Fruit fly (Drosophila melanogaster): ENCODE results near the gene dpy.

dpy gene

DNA sequence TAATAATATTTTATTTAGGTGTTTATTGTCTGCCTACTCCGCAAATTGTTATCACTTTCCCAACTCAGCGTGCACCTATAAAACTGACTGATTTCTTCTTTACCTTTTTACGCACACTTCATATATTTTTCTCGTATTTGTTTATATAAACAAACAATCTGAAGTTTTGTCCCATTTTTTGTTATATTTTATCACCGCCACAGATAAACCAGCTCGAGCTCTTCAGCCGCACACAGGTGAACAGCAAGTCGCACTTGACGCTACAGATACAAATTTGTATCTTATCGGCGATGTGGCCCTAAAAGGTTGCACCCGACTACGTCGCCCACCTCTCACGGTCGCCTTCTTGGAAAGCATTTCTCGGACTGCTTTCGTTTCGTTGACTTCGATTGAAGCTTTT lies 138.7 kb downstream of the dpy start:
- TF ChIP-seq fkh (GFP tag; optimal IDR thresholded peaks at IDR 0.05) (peak; percentile 46), Sox15 (GFP tag; optimal IDR thresholded peaks at IDR 0.05) (no peak), Ets21C (GFP tag; optimal IDR thresholded peaks at IDR 0.05) (no peak), CG4318 (GFP tag; optimal IDR thresholded peaks at IDR 0.05) (no peak)

DNA sequence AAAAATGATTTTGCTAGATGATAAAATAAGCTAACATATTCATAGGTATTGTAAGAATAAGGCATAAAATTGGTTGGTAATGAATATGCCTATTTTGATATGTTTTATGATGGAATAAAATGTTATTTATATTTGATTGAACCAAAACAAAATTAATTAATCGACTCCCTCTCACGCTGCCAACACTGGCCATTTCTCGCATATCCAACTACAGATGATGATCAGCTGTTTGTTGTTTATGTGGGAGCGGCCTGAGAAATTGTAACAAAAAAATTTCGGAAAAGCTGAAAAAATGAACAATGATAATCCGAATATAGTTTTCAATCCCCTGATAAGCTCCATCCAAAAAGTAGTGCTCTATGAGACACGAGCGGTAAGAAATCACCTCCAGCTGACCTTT lies 149.2 kb downstream of the dpy start, which contains the start of gene FIG4:
Gene FIG4 (plus strand): TSS at position 229 of the 400 bp plus-strand sequence.
- TF ChIP-seq esn (GFP tag; optimal IDR thresholded peaks at IDR 0.05) (peak; percentile 16), CG11902 (GFP tag; optimal IDR thresholded peaks at IDR 0.05) (no peak), CG6854 (GFP tag; optimal IDR thresholded peaks at IDR 0.05) (no peak), CG31627 (GFP tag; optimal IDR thresholded peaks at IDR 0.05) (no peak), vri (GFP tag; optimal IDR thresholded peaks at IDR 0.05) (no peak), Sox14 (GFP tag; optimal IDR thresholded peaks at IDR 0.05) (no peak), CG3032 (tag; optimal IDR thresholded peaks at IDR 0.05) (no peak), cyc (GFP tag; optimal IDR thresholded peaks at IDR 0.05) (no peak), Sox102F (GFP tag; optimal IDR thresholded peaks at IDR 0.05) (peak; percentile 36), CG6792 (GFP tag; optimal IDR thresholded peaks at IDR 0.05) (no peak), svp (GFP tag) (no peak), Ets21C (GFP tag; optimal IDR thresholded peaks at IDR 0.05) (no peak), CG11294 (GFP tag; IDR thresholded peaks at IDR 0.05) (no peak), CG4318 (GFP tag; optimal IDR thresholded peaks at IDR 0.05) (no peak)

DNA sequence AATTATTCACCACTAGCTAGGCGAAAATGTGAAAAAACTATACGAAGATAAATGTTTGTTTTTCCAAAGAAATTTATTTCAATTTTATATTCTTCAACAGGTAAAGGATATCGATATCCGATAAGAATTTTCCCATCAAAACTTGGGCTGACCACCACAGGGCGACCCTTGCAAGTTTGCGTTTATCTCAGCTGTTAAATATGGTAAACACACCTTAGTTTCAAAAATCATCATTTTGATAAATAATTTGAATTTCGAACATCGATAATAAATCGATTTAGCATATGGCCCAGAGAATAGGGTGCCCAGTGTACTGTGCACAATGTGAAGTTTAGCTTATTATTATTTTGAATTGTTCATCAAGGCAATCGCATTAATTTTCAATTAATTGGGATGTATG lies 150.8 kb downstream of the dpy start, which contains the start of the genes CG15443 and Paris:
Gene CG15443 (minus strand): TSS at position 125 of the 400 bp plus-strand sequence.
Gene Paris (plus strand): TSS at position 289 of the 400 bp plus-strand sequence.
- TF ChIP-seq Sox15 (GFP tag; optimal IDR thresholded peaks at IDR 0.05) (no peak), cyc (GFP tag; optimal IDR thresholded peaks at IDR 0.05) (no peak), fkh (GFP tag; optimal IDR thresholded peaks at IDR 0.05) (peak; percentile 36), Ets96B (tag; optimal IDR thresholded peaks at IDR 0.05) (no peak), salr (GFP tag; optimal IDR thresholded peaks at IDR 0.05) (no peak), CG11902 (GFP tag; optimal IDR thresholded peaks at IDR 0.05) (no peak), fd85E (GFP tag; optimal IDR thresholded peaks at IDR 0.05) (no peak), Eip78C (GFP tag) (peak; percentile 32), Gug (GFP tag; IDR thresholded peaks at IDR 0.05) (no peak), CG6854 (GFP tag; optimal IDR thresholded peaks at IDR 0.05) (no peak)

DNA sequence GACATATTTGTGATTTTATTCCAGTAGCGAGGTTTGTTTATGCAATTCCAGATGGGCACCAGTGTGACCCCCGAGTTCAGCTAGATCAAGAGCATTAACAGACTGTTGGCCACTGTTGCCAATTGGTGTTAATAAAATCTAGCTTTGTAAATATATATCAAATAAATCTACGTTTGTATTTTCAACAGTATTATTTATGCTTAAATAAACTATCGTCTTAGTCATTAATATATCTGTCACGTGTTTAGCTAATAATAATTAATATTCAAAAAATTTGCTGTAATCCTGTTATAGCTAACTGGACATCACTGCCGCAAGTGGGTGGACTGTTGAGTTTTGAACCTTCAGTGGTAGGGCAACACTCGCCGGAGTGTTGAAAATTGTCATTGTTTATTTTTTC lies 154.6 kb downstream of the dpy start, which contains the start of the genes mRpL27 and CG15435:
Gene mRpL27 (minus strand): TSS at position 96 of the 400 bp plus-strand sequence.
Gene CG15435 (plus strand): TSS at position 187 of the 400 bp plus-strand sequence.
- no peak for TF ChIP-seq dac (GFP tag; optimal IDR thresholded peaks at IDR 0.05)
- no peak for TF ChIP-seq fd85E (GFP tag; optimal IDR thresholded peaks at IDR 0.05)
- no peak for TF ChIP-seq CG8119 (GFP tag; IDR thresholded peaks at IDR 0.05)
- TF ChIP-seq eg (GFP tag; IDR thresholded peaks at IDR 0.05): no peak
- no peak for TF ChIP-seq vri (GFP tag; optimal IDR thresholded peaks at IDR 0.05)
- no peak for TF ChIP-seq Gug (GFP tag; IDR thresholded peaks at IDR 0.05)
- peak; percentile 92 for TF ChIP-seq svp (GFP tag)
- TF ChIP-seq Sox14 (GFP tag; optimal IDR thresholded peaks at IDR 0.05): peak; percentile 50
- TF ChIP-seq CG6276 (GFP tag; optimal IDR thresholded peaks at IDR 0.05): no peak
- TF ChIP-seq CG6808 (GFP tag; optimal IDR thresholded peaks at IDR 0.05): no peak
- no peak for TF ChIP-seq Ets21C (GFP tag; optimal IDR thresholded peaks at IDR 0.05)
- peak; percentile 44 for TF ChIP-seq CG1621 (tag; optimal IDR thresholded peaks at IDR 0.05)
- TF ChIP-seq CG32006 (GFP tag; optimal IDR thresholded peaks at IDR 0.05): no peak
- peak; percentile 25 for TF ChIP-seq CG3032 (tag; optimal IDR thresholded peaks at IDR 0.05)
- TF ChIP-seq CG11762 (GFP tag; optimal IDR thresholded peaks at IDR 0.05; ENCODE audit: insufficient read depth): no peak
- TF ChIP-seq CG11294 (GFP tag; IDR thresholded peaks at IDR 0.05): no peak
- peak; percentile 77 for TF ChIP-seq Eip78C (GFP tag)
- TF ChIP-seq Eip75B (GFP tag; optimal IDR thresholded peaks at IDR 0.05): no peak
- TF ChIP-seq CG8319 (GFP tag; optimal IDR thresholded peaks at IDR 0.05): no peak
- peak; percentile 20 for TF ChIP-seq lz (GFP tag; optimal IDR thresholded peaks at IDR 0.05)
- TF ChIP-seq Eip93F (GFP tag; optimal IDR thresholded peaks at IDR 0.05): no peak
- TF ChIP-seq cyc (GFP tag; optimal IDR thresholded peaks at IDR 0.05): no peak
- peak; percentile 15 for TF ChIP-seq Hr39 (GFP tag; optimal IDR thresholded peaks at IDR 0.05)
- TF ChIP-seq acj6 (GFP tag; optimal IDR thresholded peaks at IDR 0.05): no peak
- TF ChIP-seq Hr4 (GFP tag; optimal IDR thresholded peaks at IDR 0.05): no peak
- TF ChIP-seq fkh (GFP tag; optimal IDR thresholded peaks at IDR 0.05): peak; percentile 86
- no peak for TF ChIP-seq spab (GFP tag; optimal IDR thresholded peaks at IDR 0.05)
- no peak for TF ChIP-seq CG7368 (GFP tag; optimal IDR thresholded peaks at IDR 0.05)
- TF ChIP-seq CG31627 (GFP tag; optimal IDR thresholded peaks at IDR 0.05): peak; percentile 5
- no peak for TF ChIP-seq ss (GFP tag; optimal IDR thresholded peaks at IDR 0.05)
- TF ChIP-seq topi (GFP tag; optimal IDR thresholded peaks at IDR 0.05): peak; percentile 23
- peak; percentile 4 for TF ChIP-seq Ets96B (tag; optimal IDR thresholded peaks at IDR 0.05)
- no peak for TF ChIP-seq CG16779 (tag; optimal IDR thresholded peaks at IDR 0.05)
- TF ChIP-seq CG6854 (GFP tag; optimal IDR thresholded peaks at IDR 0.05): no peak
- no peak for TF ChIP-seq Met (GFP tag; optimal IDR thresholded peaks at IDR 0.05)
- TF ChIP-seq Lpt (GFP tag; optimal IDR thresholded peaks at IDR 0.05): no peak
- TF ChIP-seq Sox15 (GFP tag; optimal IDR thresholded peaks at IDR 0.05): no peak
- TF ChIP-seq Sox102F (GFP tag; optimal IDR thresholded peaks at IDR 0.05): no peak

All from whole organism, prepupa.